Fruit fly (Drosophila melanogaster): ENCODE results near the gene CG31515.

CG31515 gene

dm6 chr3R:23388798-23389197 lies at the start of gene CG31515:
TSS of gene CG31515 (minus strand) at chr3R:23388898.
- TF ChIP-seq Myc (optimal IDR thresholded peaks at IDR 0.05), result no peak
- TF ChIP-seq insv (optimal IDR thresholded peaks at IDR 0.05), result no peak
- no peak for TF ChIP-seq h (optimal IDR thresholded peaks at IDR 0.05)
- TF ChIP-seq Sin3A (optimal IDR thresholded peaks at IDR 0.05), result no peak
- TF ChIP-seq ttk (optimal IDR thresholded peaks at IDR 0.05), result no peak
- no peak for TF ChIP-seq psq (optimal IDR thresholded peaks at IDR 0.05)

- no peak for TF ChIP-seq psq (optimal IDR thresholded peaks at IDR 0.05)
- TF ChIP-seq h (optimal IDR thresholded peaks at IDR 0.05), result no peak
- TF ChIP-seq insv (optimal IDR thresholded peaks at IDR 0.05), result no peak
- no peak for TF ChIP-seq ttk (optimal IDR thresholded peaks at IDR 0.05)
- no peak for TF ChIP-seq Sin3A (optimal IDR thresholded peaks at IDR 0.05)
- TF ChIP-seq Myc (optimal IDR thresholded peaks at IDR 0.05), result no peak
Observed at dm6 chr3R:23438184-23438787, 49.6 kb upstream of the CG31515 start.

dm6 chr3R:23431355-23431754 lies 42.7 kb upstream of the CG31515 start:
- no peak for TF ChIP-seq ttk (optimal IDR thresholded peaks at IDR 0.05)
- TF ChIP-seq Sin3A (optimal IDR thresholded peaks at IDR 0.05), result no peak
- no peak for TF ChIP-seq h (optimal IDR thresholded peaks at IDR 0.05)
- TF ChIP-seq psq (optimal IDR thresholded peaks at IDR 0.05), result no peak
- no peak for TF ChIP-seq insv (optimal IDR thresholded peaks at IDR 0.05)
- TF ChIP-seq Myc (optimal IDR thresholded peaks at IDR 0.05), result no peak

dm6 chr3R:23425929-23426328 lies 37.2 kb upstream of the CG31515 start, which contains the start of gene CG43694:
TSS of gene CG43694 (minus strand) at chr3R:23426029.
- no peak for TF ChIP-seq insv (optimal IDR thresholded peaks at IDR 0.05)
- TF ChIP-seq psq (optimal IDR thresholded peaks at IDR 0.05), result no peak
- TF ChIP-seq h (optimal IDR thresholded peaks at IDR 0.05), result no peak
- TF ChIP-seq Sin3A (optimal IDR thresholded peaks at IDR 0.05), result no peak
- TF ChIP-seq ttk (optimal IDR thresholded peaks at IDR 0.05), result no peak
- no peak for TF ChIP-seq Myc (optimal IDR thresholded peaks at IDR 0.05)

- TF ChIP-seq Sin3A (optimal IDR thresholded peaks at IDR 0.05) (no peak), psq (optimal IDR thresholded peaks at IDR 0.05) (no peak), Myc (optimal IDR thresholded peaks at IDR 0.05) (no peak), insv (optimal IDR thresholded peaks at IDR 0.05) (no peak), ttk (optimal IDR thresholded peaks at IDR 0.05) (no peak), h (optimal IDR thresholded peaks at IDR 0.05) (no peak)
Observed at dm6 chr3R:23425107-23425506, 36.4 kb upstream of the CG31515 start.

dm6 chr3R:23421925-23422324 lies 33.2 kb upstream of the CG31515 start:
- TF ChIP-seq Myc (optimal IDR thresholded peaks at IDR 0.05) (no peak), Sin3A (optimal IDR thresholded peaks at IDR 0.05) (no peak), insv (optimal IDR thresholded peaks at IDR 0.05) (no peak), ttk (optimal IDR thresholded peaks at IDR 0.05) (no peak)

- TF ChIP-seq Sin3A (optimal IDR thresholded peaks at IDR 0.05) (no peak), insv (optimal IDR thresholded peaks at IDR 0.05) (no peak), h (optimal IDR thresholded peaks at IDR 0.05) (no peak), Myc (optimal IDR thresholded peaks at IDR 0.05) (no peak), ttk (optimal IDR thresholded peaks at IDR 0.05) (no peak), psq (optimal IDR thresholded peaks at IDR 0.05) (no peak)
Observed at dm6 chr3R:23417650-23418049, 29.0 kb upstream of the CG31515 start.

- TF ChIP-seq h (optimal IDR thresholded peaks at IDR 0.05), result no peak
- TF ChIP-seq ttk (optimal IDR thresholded peaks at IDR 0.05), result no peak
- TF ChIP-seq Myc (optimal IDR thresholded peaks at IDR 0.05), result no peak
- no peak for TF ChIP-seq Sin3A (optimal IDR thresholded peaks at IDR 0.05)
Observed at dm6 chr3R:23416579-23416978, 27.9 kb upstream of the CG31515 start.

- no peak for TF ChIP-seq psq (optimal IDR thresholded peaks at IDR 0.05)
- TF ChIP-seq ttk (optimal IDR thresholded peaks at IDR 0.05), result no peak
- no peak for TF ChIP-seq insv (optimal IDR thresholded peaks at IDR 0.05)
- TF ChIP-seq Sin3A (optimal IDR thresholded peaks at IDR 0.05), result no peak
- no peak for TF ChIP-seq h (optimal IDR thresholded peaks at IDR 0.05)
- no peak for TF ChIP-seq Myc (optimal IDR thresholded peaks at IDR 0.05)
Observed at dm6 chr3R:23407880-23408279, 19.2 kb upstream of the CG31515 start.

dm6 chr3R:23405209-23405608 lies 16.5 kb upstream of the CG31515 start, which contains the start of gene Ir94e:
TSS of gene Ir94e (plus strand) at chr3R:23405509.
- no peak for TF ChIP-seq Myc (optimal IDR thresholded peaks at IDR 0.05)
- TF ChIP-seq insv (optimal IDR thresholded peaks at IDR 0.05), result no peak
- no peak for TF ChIP-seq Sin3A (optimal IDR thresholded peaks at IDR 0.05)
- TF ChIP-seq h (optimal IDR thresholded peaks at IDR 0.05), result no peak
- no peak for TF ChIP-seq ttk (optimal IDR thresholded peaks at IDR 0.05)
- TF ChIP-seq psq (optimal IDR thresholded peaks at IDR 0.05), result no peak

- no peak for TF ChIP-seq Sin3A (optimal IDR thresholded peaks at IDR 0.05)
- no peak for TF ChIP-seq insv (optimal IDR thresholded peaks at IDR 0.05)
- TF ChIP-seq ttk (optimal IDR thresholded peaks at IDR 0.05), result no peak
- TF ChIP-seq Myc (optimal IDR thresholded peaks at IDR 0.05), result no peak
- TF ChIP-seq h (optimal IDR thresholded peaks at IDR 0.05), result no peak
- TF ChIP-seq psq (optimal IDR thresholded peaks at IDR 0.05), result no peak
Observed at dm6 chr3R:23403628-23404027, 14.9 kb upstream of the CG31515 start, which contains the start of gene CG17380. TSS of gene CG17380 (minus strand) at chr3R:23403728.

dm6 chr3R:23402508-23402907 lies 13.8 kb upstream of the CG31515 start, which contains the start of gene Ir94d:
TSS of gene Ir94d (plus strand) at chr3R:23402808.
- TF ChIP-seq psq (optimal IDR thresholded peaks at IDR 0.05) (no peak), insv (optimal IDR thresholded peaks at IDR 0.05) (no peak), Sin3A (optimal IDR thresholded peaks at IDR 0.05) (no peak), ttk (optimal IDR thresholded peaks at IDR 0.05) (no peak), Myc (optimal IDR thresholded peaks at IDR 0.05) (no peak), h (optimal IDR thresholded peaks at IDR 0.05) (no peak)

- TF ChIP-seq Sin3A (optimal IDR thresholded peaks at IDR 0.05), result no peak
Observed at dm6 chr3R:23401519-23401918, 12.8 kb upstream of the CG31515 start.
